Worm (Caenorhabditis elegans) whole organism, young adult: ENCODE data around the gene sre-42.

ENCODE experiments used
- D2030.7 ChIP-seq: fragments of 200-800 bp; sonication (Bioruptor generic); IDR thresholded peaks from 2 replicates; pipeline ENCODE4 v1.3.6; 2022; ENCODE audit warnings: missing genetic modification reagents, missing genetic modification characterization, missing compliant biosample characterization
- F57C9.4 ChIP-seq: sonication (generic microtip); optimal IDR thresholded peaks from 2 replicates; lab custom pipeline; 2017; ENCODE audit warnings: mild to moderate bottlenecking, missing genetic modification characterization, missing compliant biosample characterization
- T07F8.4 ChIP-seq: sonication (generic microtip); optimal IDR thresholded peaks from 2 replicates; lab custom pipeline; 2016; ENCODE audit warnings: mild to moderate bottlenecking, missing genetic modification characterization, moderate library complexity, missing compliant biosample characterization
- akir-1 ChIP-seq: fragments of 200-800 bp; sonication (Bioruptor generic); optimal IDR thresholded peaks from 2 replicates; lab custom pipeline; 2018; ENCODE audit warnings: mild to moderate bottlenecking, missing genetic modification characterization, moderate library complexity, missing compliant biosample characterization
- lir-1 ChIP-seq: fragments of 200-800 bp; sonication (Bioruptor generic); conservative IDR thresholded peaks from 2 replicates; pipeline ENCODE4 v1.3.6; 2022; ENCODE audit warnings: missing genetic modification reagents, missing genetic modification characterization, missing compliant biosample characterization

- TF ChIP-seq akir-1 (GFP tag; lab: Kevin White, UChicago) (no peak), T07F8.4 (no peak), F57C9.4 (no peak), lir-1 (GFP tag; lab: Robert Waterston, UW) (no peak), D2030.7 (GFP tag; lab: Robert Waterston, UW) (no peak)
Measured at ce11 chrII:12417514-12417913, 30.8 kb upstream of the sre-42 start, which contains the start of gene sre-27.
